Fruit fly (Drosophila melanogaster) whole organism, pupa: ENCODE data around the gene Kmn2.

Source experiments
- CG10348 ChIP-seq: fragments of 200-800 bp; sonication (Bioruptor generic); IDR thresholded peaks from 2 replicates; pipeline ENCODE4 v1.3.6; 2022; ENCODE audit warnings: missing biosample characterization, missing genetic modification characterization
- CG12605 ChIP-seq: fragments of 200-800 bp; sonication (Bioruptor generic); IDR thresholded peaks from 2 replicates; pipeline ENCODE4 v1.3.6; 2022; ENCODE audit warnings: missing biosample characterization, missing genetic modification characterization
- CG14655 ChIP-seq: fragments of 200-800 bp; sonication (Bioruptor generic); optimal IDR thresholded peaks from 3 replicates; lab custom pipeline; 2017; ENCODE audit warnings: mild to moderate bottlenecking, missing biosample characterization, missing genetic modification reagents, missing genetic modification characterization
- CG8301 ChIP-seq: fragments of 200-800 bp; sonication (Bioruptor generic); optimal IDR thresholded peaks from 2 replicates; lab custom pipeline; 2018; ENCODE audit warnings: missing biosample characterization, mild to moderate bottlenecking, missing genetic modification characterization
- CG9948 ChIP-seq: fragments of 200-800 bp; sonication (Bioruptor generic); optimal IDR thresholded peaks from 2 replicates; lab custom pipeline; 2018; ENCODE audit warnings: missing biosample characterization, mild to moderate bottlenecking, missing genetic modification characterization, moderate library complexity
- EcR ChIP-seq: fragments of 200-800 bp; sonication (Bioruptor generic); optimal IDR thresholded peaks from 3 replicates; lab custom pipeline; 2019; ENCODE audit warnings: missing biosample characterization, missing genetic modification characterization, mild to moderate bottlenecking, moderate library complexity, missing genetic modification reagents
- gl ChIP-seq: fragments of 200-800 bp; sonication (Bioruptor generic); optimal IDR thresholded peaks from 2 replicates; lab custom pipeline; 2018; ENCODE audit warnings: missing biosample characterization, mild to moderate bottlenecking, missing genetic modification characterization

- TF ChIP-seq CG9948 (tag; lab: Kevin White, UChicago) (no peak), CG10348 (GFP tag; lab: Robert Waterston, UW) (no peak), CG8301 (tag; lab: Kevin White, UChicago) (no peak), gl (tag; lab: Kevin White, UChicago) (no peak), EcR (GFP tag; lab: Kevin White, UChicago) (no peak), CG14655 (GFP tag; lab: Kevin White, UChicago) (no peak), CG12605 (GFP tag; lab: Robert Waterston, UW) (no peak)
These were observed 28.1 kb downstream of the Kmn2 start for dm6 chr3R:7973049-7973448.
